Fruit fly (Drosophila melanogaster): Measurements from ENCODE around the gene CG5937.

DNA sequence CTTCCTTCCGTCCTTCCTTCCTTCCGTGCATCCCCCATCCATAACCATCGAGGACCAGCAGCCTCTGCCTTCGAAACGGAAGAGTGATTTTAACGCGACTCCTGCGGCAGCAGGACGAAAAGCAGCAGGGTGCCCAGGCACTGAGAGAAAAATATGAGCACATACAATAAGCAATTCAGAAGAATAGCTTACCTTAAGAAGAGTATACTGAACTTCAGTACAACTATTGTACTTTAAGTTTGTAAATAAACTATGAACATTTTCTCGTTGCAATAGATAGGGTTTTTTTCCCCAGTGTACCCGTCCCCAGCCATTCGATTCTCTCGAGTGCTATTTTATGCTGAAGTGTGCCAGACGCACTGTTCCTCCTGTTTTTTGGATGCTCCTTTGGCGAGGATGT lies 8.1 kb upstream of the CG5937 start:
- TF ChIP-seq CG17806 (tag; optimal IDR thresholded peaks at IDR 0.05) (peak; percentile 29), CG8159 (tag; optimal IDR thresholded peaks at IDR 0.05) (peak; percentile 63), CG32121 (GFP tag; IDR thresholded peaks at IDR 0.05) (no peak)
